Worm (Caenorhabditis elegans): ENCODE data around the gene emb-5.

Gene emb-5

ce11 chrIII:4693281-4693680, 27.2 kb downstream of the emb-5 start, which contains the start of gene nifk-1 (continued):
- TF ChIP-seq ztf-25 (GFP tag; IDR thresholded peaks at IDR 0.05) = no peak
- no peak for TF ChIP-seq F52B5.7 (tag; optimal IDR thresholded peaks at IDR 0.05)
- no peak for TF ChIP-seq zim-3 (tag; optimal IDR thresholded peaks at IDR 0.05)
- TF ChIP-seq ccch-3 (GFP tag; optimal IDR thresholded peaks at IDR 0.05) = no peak
- TF ChIP-seq ztf-26 (tag; optimal IDR thresholded peaks at IDR 0.05) = no peak
- no peak for TF ChIP-seq T26A5.8 (tag; optimal IDR thresholded peaks at IDR 0.05)
- no peak for TF ChIP-seq somi-1 (GFP tag; optimal IDR thresholded peaks at IDR 0.05)
- peak; percentile 79 for TF ChIP-seq nhr-80 (tag; optimal IDR thresholded peaks at IDR 0.05)
- no peak for TF ChIP-seq bed-1 (GFP tag; IDR thresholded peaks at IDR 0.05)
- TF ChIP-seq Y53G8AR.9 (GFP tag; conservative IDR thresholded peaks at IDR 0.05) = no peak
- TF ChIP-seq nhr-179 (tag; optimal IDR thresholded peaks at IDR 0.05) = no peak
- no peak for TF ChIP-seq ztf-28 (GFP tag; IDR thresholded peaks at IDR 0.05)
- peak; percentile 55 for TF ChIP-seq lin-40 (tag; optimal IDR thresholded peaks at IDR 0.05)
- no peak for TF ChIP-seq hlh-26 (GFP tag; conservative IDR thresholded peaks at IDR 0.05)
- TF ChIP-seq B0261.1 (tag; optimal IDR thresholded peaks at IDR 0.05) = no peak
- TF ChIP-seq unc-62 (GFP tag; optimal IDR thresholded peaks at IDR 0.05) = no peak
- no peak for TF ChIP-seq ama-1 (optimal IDR thresholded peaks at IDR 0.05)
- no peak for TF ChIP-seq ama-1 (GFP tag; optimal IDR thresholded peaks at IDR 0.05)
- no peak for TF ChIP-seq aptf-2 (GFP tag; conservative IDR thresholded peaks at IDR 0.05)
- TF ChIP-seq ceh-91 (GFP tag; IDR thresholded peaks at IDR 0.05) = no peak
- TF ChIP-seq lsl-1 (GFP tag; optimal IDR thresholded peaks at IDR 0.05) = peak; percentile 66
- peak; percentile 34 for TF ChIP-seq dpl-1 (GFP tag; optimal IDR thresholded peaks at IDR 0.05)
- TF ChIP-seq F10E7.11 (tag; optimal IDR thresholded peaks at IDR 0.05) = no peak
- TF ChIP-seq hrde-1 (tag; optimal IDR thresholded peaks at IDR 0.05; ENCODE audit: borderline replicate concordance) = no peak
- TF ChIP-seq B0336.3 (GFP tag; IDR thresholded peaks at IDR 0.05) = 0 out of 2 replicates have a peak, but pooled peaks have one; percentile 28
- TF ChIP-seq sdz-38 (tag; optimal IDR thresholded peaks at IDR 0.05) = no peak
- TF ChIP-seq repo-1 (tag; optimal IDR thresholded peaks at IDR 0.05) = no peak
- peak; percentile 95 for TF ChIP-seq ztf-18 (tag; optimal IDR thresholded peaks at IDR 0.05)
- peak; percentile 22 for TF ChIP-seq K12H6.12 (tag; optimal IDR thresholded peaks at IDR 0.05)

ce11 chrIII:4689595-4689994, 30.9 kb downstream of the emb-5 start:
- peak; percentile 97 for TF ChIP-seq lin-26 (GFP tag; IDR thresholded peaks at IDR 0.05)
- TF ChIP-seq sdz-38 (tag; optimal IDR thresholded peaks at IDR 0.05) = no peak
- peak; percentile 28; the same call in 1 of the 2 replicates for TF ChIP-seq egrh-3 (GFP tag; IDR thresholded peaks at IDR 0.05)
- TF ChIP-seq T07F8.4 (tag; optimal IDR thresholded peaks at IDR 0.05) = peak; percentile 87
- TF ChIP-seq unc-130 (GFP tag; optimal IDR thresholded peaks at IDR 0.05) = peak; percentile 76
- peak; percentile 86 for TF ChIP-seq D2030.7 (GFP tag; IDR thresholded peaks at IDR 0.05)
- TF ChIP-seq B0336.3 (GFP tag; IDR thresholded peaks at IDR 0.05) = peak; percentile 71
- TF ChIP-seq snpc-4 (GFP tag; optimal IDR thresholded peaks at IDR 0.05) = peak; percentile 78
- peak in 3 of 4 experiments; percentile 2 to 66 (median 42) for TF ChIP-seq snpc-4 (tag; optimal IDR thresholded peaks at IDR 0.05)
- TF ChIP-seq efl-1 (GFP tag; optimal IDR thresholded peaks at IDR 0.05) = peak; percentile 40
- peak; percentile 53 for TF ChIP-seq ztf-22 (GFP tag; optimal IDR thresholded peaks at IDR 0.05)
- TF ChIP-seq sptf-2 (GFP tag; optimal IDR thresholded peaks at IDR 0.05) = peak; percentile 87
- TF ChIP-seq ztf-6 (GFP tag; IDR thresholded peaks at IDR 0.05) = no peak
- TF ChIP-seq Y67H2A.10 (GFP tag; conservative IDR thresholded peaks at IDR 0.05) = peak; percentile 60; the same call in 1 of the 2 replicates
- peak; percentile 26 for TF ChIP-seq F22D6.2 (tag; optimal IDR thresholded peaks at IDR 0.05)
- 0 out of 2 replicates have a peak, but pooled peaks have one; percentile 58 for TF ChIP-seq ceh-58 (GFP tag; IDR thresholded peaks at IDR 0.05)
- no peak for TF ChIP-seq nhr-27 (tag; optimal IDR thresholded peaks at IDR 0.05)
- no peak; the same call in 1 of the 2 replicates for TF ChIP-seq lir-1 (GFP tag; conservative IDR thresholded peaks at IDR 0.05)
- TF ChIP-seq ceh-100 (GFP tag; IDR thresholded peaks at IDR 0.05) = 0 out of 2 replicates have a peak, but pooled peaks have one; percentile 28
- TF ChIP-seq nhr-90 (tag; optimal IDR thresholded peaks at IDR 0.05) = peak; percentile 98
- peak; percentile 26 for TF ChIP-seq xnd-1 (tag; optimal IDR thresholded peaks at IDR 0.05)
- TF ChIP-seq akir-1 (GFP tag; optimal IDR thresholded peaks at IDR 0.05) = peak; percentile 44
- TF ChIP-seq let-607 (tag; optimal IDR thresholded peaks at IDR 0.05) = peak; percentile 33 to 64
- TF ChIP-seq gei-17 (GFP tag; optimal IDR thresholded peaks at IDR 0.05) = peak; percentile 29

Data from whole organism, young adult.